Comparison of ENCODE assay signal across 3 worm cellular contexts in the genomic region with DNA sequence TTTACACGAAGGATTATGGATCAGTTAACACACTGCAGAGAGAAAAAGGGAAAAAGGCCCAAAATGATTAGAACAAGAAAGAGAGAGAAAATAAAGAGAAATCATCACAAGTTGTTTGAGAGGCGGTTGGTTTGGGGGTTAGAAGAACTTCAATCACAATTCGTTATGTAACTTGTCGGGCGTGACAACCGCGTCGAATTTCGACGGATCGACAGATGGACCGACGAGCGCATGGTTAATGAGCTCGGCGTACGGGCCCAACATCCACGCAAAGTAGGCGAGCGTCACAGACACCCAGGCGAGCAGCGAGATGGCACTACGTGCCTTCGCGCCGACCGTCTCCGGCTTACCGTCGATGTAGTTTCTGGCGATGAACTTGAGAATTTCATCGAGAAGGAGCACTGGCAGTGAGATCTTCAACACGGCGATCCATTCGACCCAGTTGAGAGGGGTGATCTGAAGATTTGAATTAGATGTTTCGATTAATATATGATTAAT.
TF ChIP-seq lines count a peak whose summit lies in the region.

No protein-coding gene starts in this region.

TF ChIP-seq in whole organism, L4 larva, 104 proteins besides CTCF, POLR2A, EP300 and RAD21:
- TF ChIP-seq egl-27 (tag; optimal IDR thresholded peaks at IDR 0.05; lab: Kevin White, UChicago) (no peak), Y75B8A.6 (GFP tag; IDR thresholded peaks at IDR 0.05; lab: Robert Waterston, UW) (no peak), lin-38 (GFP tag; IDR thresholded peaks at IDR 0.05; lab: Robert Waterston, UW) (0 out of 2 replicates have a peak, but pooled peaks have one; percentile 10), tra-1 (GFP tag; IDR thresholded peaks at IDR 0.05; lab: Robert Waterston, UW) (no peak), nhr-42 (GFP tag; IDR thresholded peaks at IDR 0.05; lab: Robert Waterston, UW) (0 out of 2 replicates have a peak, but pooled peaks have one; percentile 10), hmg-1.1 (GFP tag; IDR thresholded peaks at IDR 0.05; lab: Robert Waterston, UW) (no peak), aha-1 (tag; lab: Kevin White, UChicago) (peak; percentile 89), zag-1 (tag; optimal IDR thresholded peaks at IDR 0.05; lab: Kevin White, UChicago) (no peak), lin-15B (tag; optimal IDR thresholded peaks at IDR 0.05; lab: Kevin White, UChicago) (no peak), egl-43 (GFP tag; IDR thresholded peaks at IDR 0.05; lab: Robert Waterston, UW) (peak; percentile 71; the same call in 1 of the 2 replicates), madf-9 (GFP tag; conservative IDR thresholded peaks at IDR 0.05; lab: Robert Waterston, UW) (0 out of 2 replicates have a peak, but pooled peaks have one; percentile 7), php-3 (GFP tag; IDR thresholded peaks at IDR 0.05; lab: Robert Waterston, UW) (peak; percentile 26; the same call in 1 of the 2 replicates), set-16 (GFP tag; IDR thresholded peaks at IDR 0.05; lab: Robert Waterston, UW) (peak; percentile 75), mxl-3 (GFP tag; optimal IDR thresholded peaks at IDR 0.05; lab: Kevin White, UChicago) (no peak)

TF ChIP-seq in whole organism, early embryonic, 17 proteins besides CTCF, POLR2A, EP300 and RAD21:
- no peak for TF ChIP-seq tbx-37 (GFP tag; conservative IDR thresholded peaks at IDR 0.05; lab: Robert Waterston, UW)
- TF ChIP-seq pes-1 (GFP tag; IDR thresholded peaks at IDR 0.05; lab: Robert Waterston, UW) = no peak
- no peak for TF ChIP-seq hmg-4 (GFP tag; optimal IDR thresholded peaks at IDR 0.05; lab: Kevin White, UChicago)
- TF ChIP-seq ceh-36 (tag; optimal IDR thresholded peaks at IDR 0.05; lab: Kevin White, UChicago) = peak; percentile 1
- TF ChIP-seq B0310.2 (tag; optimal IDR thresholded peaks at IDR 0.05; lab: Kevin White, UChicago) = no peak
- no peak for TF ChIP-seq hmbx-1 (tag; optimal IDR thresholded peaks at IDR 0.05; lab: Kevin White, UChicago)

TF ChIP-seq in whole organism, young adult, 124 proteins besides CTCF, POLR2A, EP300 and RAD21:
- TF ChIP-seq F37B4.10 (GFP tag; IDR thresholded peaks at IDR 0.05; lab: Robert Waterston, UW) (no peak), Y53F4B.3 (GFP tag; IDR thresholded peaks at IDR 0.05; lab: Robert Waterston, UW) (no peak), sdz-38 (tag; optimal IDR thresholded peaks at IDR 0.05; lab: Kevin White, UChicago) (no peak), attf-3 (GFP tag; conservative IDR thresholded peaks at IDR 0.05; lab: Robert Waterston, UW) (no peak), T07F8.4 (tag; optimal IDR thresholded peaks at IDR 0.05; lab: Kevin White, UChicago) (no peak), madf-3 (GFP tag; IDR thresholded peaks at IDR 0.05; lab: Robert Waterston, UW) (0 out of 2 replicates have a peak, but pooled peaks have one; percentile 36), mcd-1 (GFP tag; IDR thresholded peaks at IDR 0.05; lab: Robert Waterston, UW) (no peak), Y67H2A.10 (GFP tag; conservative IDR thresholded peaks at IDR 0.05; lab: Robert Waterston, UW) (no peak), lin-26 (GFP tag; IDR thresholded peaks at IDR 0.05; lab: Robert Waterston, UW) (no peak), tlf-1 (GFP tag; optimal IDR thresholded peaks at IDR 0.05; lab: Kevin White, UChicago) (no peak), ztf-3 (GFP tag; optimal IDR thresholded peaks at IDR 0.05; lab: Kevin White, UChicago) (no peak), C06A6.2 (GFP tag; conservative IDR thresholded peaks at IDR 0.05; lab: Robert Waterston, UW) (no peak), dox-1 (GFP tag; IDR thresholded peaks at IDR 0.05; lab: Robert Waterston, UW) (peak; percentile 9; the same call in 1 of the 2 replicates), athp-1 (tag; optimal IDR thresholded peaks at IDR 0.05; lab: Kevin White, UChicago) (no peak), ekl-4 (GFP tag; IDR thresholded peaks at IDR 0.05; lab: Robert Waterston, UW) (no peak), die-1 (tag; optimal IDR thresholded peaks at IDR 0.05; lab: Kevin White, UChicago) (no peak), hlh-26 (GFP tag; conservative IDR thresholded peaks at IDR 0.05; lab: Robert Waterston, UW) (no peak), rpc-1 (optimal IDR thresholded peaks at IDR 0.05; lab: Kevin White, UChicago) (no peak), rpc-1 (tag; optimal IDR thresholded peaks at IDR 0.05; lab: Kevin White, UChicago) (no peak), atf-7 (tag; optimal IDR thresholded peaks at IDR 0.05; lab: Kevin White, UChicago) (no peak), nfyb-1 (GFP tag; IDR thresholded peaks at IDR 0.05; lab: Robert Waterston, UW) (0 out of 2 replicates have a peak, but pooled peaks have one; percentile 49), C17E4.6 (GFP tag; IDR thresholded peaks at IDR 0.05; lab: Robert Waterston, UW) (no peak), sptf-2 (GFP tag; optimal IDR thresholded peaks at IDR 0.05; lab: Kevin White, UChicago) (no peak), bed-1 (GFP tag; IDR thresholded peaks at IDR 0.05; lab: Robert Waterston, UW) (no peak), ztf-6 (GFP tag; IDR thresholded peaks at IDR 0.05; lab: Robert Waterston, UW) (no peak), attf-5 (GFP tag; optimal IDR thresholded peaks at IDR 0.05; lab: Kevin White, UChicago) (no peak), nhr-27 (tag; optimal IDR thresholded peaks at IDR 0.05; lab: Kevin White, UChicago) (peak; percentile 19), tbx-9 (tag; optimal IDR thresholded peaks at IDR 0.05; lab: Kevin White, UChicago; ENCODE audit: borderline replicate concordance) (no peak), cebp-2 (GFP tag; IDR thresholded peaks at IDR 0.05; lab: Robert Waterston, UW) (no peak), zfh-2 (GFP tag; conservative IDR thresholded peaks at IDR 0.05; lab: Robert Waterston, UW) (peak; percentile 66), zim-3 (tag; optimal IDR thresholded peaks at IDR 0.05; lab: Kevin White, UChicago) (no peak), snpc-3.4 (tag; optimal IDR thresholded peaks at IDR 0.05; lab: Kevin White, UChicago) (no peak), ama-1 (optimal IDR thresholded peaks at IDR 0.05; lab: Kevin White, UChicago) (no peak), ama-1 (GFP tag; optimal IDR thresholded peaks at IDR 0.05; lab: Kevin White, UChicago) (no peak)
